Fruit fly (Drosophila melanogaster) whole organism: ENCODE data around the gene CG45073.

Experiments used
- CG8478 ChIP-seq: fragments of >200 bp; optimal IDR thresholded peaks from 2 replicates; lab custom pipeline; 2018; ENCODE audit warnings: inconsistent platforms
- Dll ChIP-seq: fragments of >200 bp; optimal IDR thresholded peaks from 2 replicates; lab custom pipeline; 2017
- EcR ChIP-seq, 2 experiments: fragments of >200 bp; optimal IDR thresholded peaks; 2 replicates each; lab custom pipeline; 2017; ENCODE audit warnings: missing biosample characterization in 2 of 2, missing genetic modification characterization in 2 of 2, missing genetic modification reagents in 2 of 2
- pan ChIP-seq: fragments of >200 bp; optimal IDR thresholded peaks from 2 replicates; lab custom pipeline; 2017
- psq ChIP-seq: fragments of >200 bp; optimal IDR thresholded peaks from 2 replicates; lab custom pipeline; 2017
- usp ChIP-seq: fragments of >200 bp; optimal IDR thresholded peaks from 2 replicates; lab custom pipeline; 2017; ENCODE audit warnings: missing biosample characterization, missing genetic modification characterization, mixed read lengths

Gene CG45073

DNA sequence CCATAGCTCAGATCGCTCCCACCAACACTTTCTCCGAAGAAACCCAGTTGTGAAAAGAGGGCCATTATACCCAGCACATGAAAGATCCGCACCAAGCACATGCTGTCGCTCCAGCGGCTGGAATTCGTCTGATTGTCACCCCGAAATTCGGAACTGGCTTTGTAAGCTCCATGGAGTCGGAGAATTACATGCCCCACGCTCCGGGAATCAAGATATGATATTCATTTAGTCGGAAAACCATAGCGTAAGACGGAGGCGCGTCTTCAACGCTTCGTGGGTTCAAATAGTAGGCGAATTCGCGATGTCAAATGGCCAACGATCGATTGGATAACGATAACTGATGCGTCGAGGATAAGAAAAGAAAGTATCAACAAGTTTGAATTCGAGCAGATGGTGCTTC lies at the start of gene CG45073:
Gene CG45073, minus strand, starts transcription at position 101 of the 400 bp plus-strand sequence.
- TF ChIP-seq pan (no peak), EcR (GFP tag; optimal IDR thresholded peaks at IDR 0.05; lab: Kevin White, UChicago) (no peak)

dm6 chr3R:30170671-30171667 lies 46.4 kb upstream of the CG45073 start, which contains the start of gene Rsod:
Gene Rsod (minus strand): TSS chr3R:30171207.
- TF ChIP-seq CG8478 (no peak), Dll (lab: Kevin White, UChicago) (no peak), pan (no peak), EcR (GFP tag; optimal IDR thresholded peaks at IDR 0.05; lab: Kevin White, UChicago) (no peak), psq (no peak)

DNA sequence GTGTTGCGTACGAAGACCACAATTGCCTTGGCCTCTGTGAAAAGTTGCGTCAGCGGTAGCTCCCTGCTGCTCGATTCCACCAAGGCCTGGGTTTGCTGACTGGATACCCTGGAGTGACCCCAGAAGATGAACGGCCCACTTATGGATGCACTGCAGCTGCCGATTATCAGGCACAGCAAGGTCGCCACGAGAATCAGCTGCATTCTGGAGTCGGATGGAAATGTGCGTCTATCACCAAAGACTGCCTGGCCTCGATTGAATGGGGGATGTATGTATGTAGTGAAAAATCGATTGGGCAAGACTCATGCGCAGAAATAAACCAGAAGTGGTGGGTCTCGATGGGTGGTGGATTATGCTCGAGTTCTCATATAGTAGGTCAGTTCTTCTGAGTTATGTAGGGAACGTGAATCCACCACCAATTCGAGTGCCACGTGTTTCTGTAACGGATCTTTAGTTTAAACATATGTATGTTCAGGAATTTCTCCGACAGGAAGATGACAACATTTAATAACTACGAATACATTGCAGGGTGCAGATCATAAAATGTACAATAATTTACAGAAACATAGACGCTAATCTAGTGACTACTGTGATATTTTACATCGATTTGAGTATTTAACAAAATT lies 41.7 kb upstream of the CG45073 start, which contains the start of gene VhaAC45RP:
Gene VhaAC45RP, minus strand, starts transcription at position 261 of the 626 bp plus-strand sequence.
- TF ChIP-seq EcR (GFP tag; optimal IDR thresholded peaks at IDR 0.05; lab: Kevin White, UChicago) (no peak), pan (no peak), usp (GFP tag; lab: Kevin White, UChicago) (no peak), CG8478 (no peak), Dll (lab: Kevin White, UChicago) (no peak), psq (no peak)

- TF ChIP-seq pan, result no peak
- TF ChIP-seq CG8478, result no peak
- no peak for TF ChIP-seq Dll (lab: Kevin White, UChicago)
- TF ChIP-seq usp (GFP tag; lab: Kevin White, UChicago), result no peak
- TF ChIP-seq psq, result no peak
- no peak for TF ChIP-seq EcR (GFP tag; optimal IDR thresholded peaks at IDR 0.05; lab: Kevin White, UChicago)
These were observed 39.6 kb upstream of the CG45073 start for dm6 chr3R:30164162-30164561.

DNA sequence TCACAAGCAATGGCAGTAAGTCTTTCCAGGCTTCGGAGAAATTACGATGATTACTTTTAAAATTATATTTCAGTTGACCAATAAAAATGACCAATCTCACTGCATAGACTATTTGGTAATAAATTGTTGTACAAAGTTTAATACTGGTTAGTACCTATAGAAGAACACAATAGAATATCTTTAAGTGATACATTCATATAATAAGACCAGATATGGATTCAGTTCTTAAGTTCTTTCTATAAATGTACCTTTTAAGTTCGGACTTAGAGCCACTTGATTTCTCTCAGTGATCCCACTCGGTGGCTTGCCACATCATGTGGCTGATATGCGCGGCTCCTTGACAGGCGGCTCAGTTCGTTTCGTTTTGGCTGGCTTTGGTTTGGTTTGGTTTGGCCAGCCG lies 38.7 kb upstream of the CG45073 start:
- TF ChIP-seq psq (no peak), CG8478 (no peak), pan (no peak), usp (GFP tag; lab: Kevin White, UChicago) (no peak), EcR (GFP tag; optimal IDR thresholded peaks at IDR 0.05; lab: Kevin White, UChicago) (no peak), Dll (lab: Kevin White, UChicago) (no peak)

DNA sequence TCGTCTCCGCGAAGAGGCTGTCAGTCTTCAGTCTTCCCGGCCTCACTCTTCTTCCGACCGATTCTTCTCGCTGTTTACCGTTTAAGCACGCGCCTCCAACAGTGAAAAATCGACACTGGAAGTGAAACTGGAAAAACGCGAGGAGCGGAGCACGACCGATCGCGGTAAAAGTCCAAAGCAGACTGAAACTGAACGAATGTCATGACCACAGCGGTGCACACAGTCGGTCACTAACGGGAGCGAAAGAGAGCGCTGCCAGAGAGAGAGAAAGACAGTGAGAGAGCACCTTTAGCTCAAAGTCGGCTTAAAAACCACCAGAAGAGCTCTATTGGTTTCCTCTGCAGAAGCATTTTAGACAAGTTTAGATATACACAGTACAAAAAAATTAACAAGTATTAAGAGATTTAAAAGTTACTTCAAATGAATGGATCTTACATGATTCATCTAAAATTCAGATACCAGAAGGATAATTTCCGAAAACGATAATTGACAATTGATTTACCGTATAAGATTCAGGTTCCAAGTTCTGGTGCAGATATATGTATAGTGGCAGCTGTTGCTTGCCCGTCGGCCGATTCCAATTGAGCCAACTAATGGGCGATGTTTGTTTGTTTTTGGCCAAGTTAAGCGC lies 35.9 kb upstream of the CG45073 start, which contains the start of gene CG11498:
Gene CG11498, minus strand, starts transcription at position 162 of the 631 bp plus-strand sequence.
- no peak for TF ChIP-seq EcR (GFP tag; optimal IDR thresholded peaks at IDR 0.05; lab: Kevin White, UChicago)
- TF ChIP-seq Dll (lab: Kevin White, UChicago), result no peak

dm6 chr3R:30153864-30154263 lies 29.3 kb upstream of the CG45073 start:
- TF ChIP-seq EcR (GFP tag; optimal IDR thresholded peaks at IDR 0.05; lab: Kevin White, UChicago) (no peak), Dll (lab: Kevin White, UChicago) (no peak), CG8478 (no peak)

- TF ChIP-seq Dll (lab: Kevin White, UChicago) (no peak), pan (no peak), EcR (GFP tag; optimal IDR thresholded peaks at IDR 0.05; lab: Kevin White, UChicago) (no peak), CG8478 (no peak), psq (no peak), usp (GFP tag; lab: Kevin White, UChicago) (no peak)
These were observed 27.0 kb upstream of the CG45073 start, which contains the start of gene CG15529 for dm6 chr3R:30151300-30152109. Gene CG15529 (plus strand): TSS chr3R:30152059.

dm6 chr3R:30150602-30151001 lies 26.1 kb upstream of the CG45073 start:
- TF ChIP-seq Dll (lab: Kevin White, UChicago), result no peak
- no peak for TF ChIP-seq psq
- TF ChIP-seq CG8478, result no peak
- no peak for TF ChIP-seq pan
- no peak for TF ChIP-seq EcR (GFP tag; optimal IDR thresholded peaks at IDR 0.05; lab: Kevin White, UChicago)
- TF ChIP-seq usp (GFP tag; lab: Kevin White, UChicago), result no peak

dm6 chr3R:30149506-30149905 lies 25.0 kb upstream of the CG45073 start, which contains the start of gene AdoR:
Gene AdoR (minus strand): TSS chr3R:30149606.
- no peak for TF ChIP-seq Dll (lab: Kevin White, UChicago)
- no peak for TF ChIP-seq pan
- TF ChIP-seq CG8478, result no peak
- TF ChIP-seq usp (GFP tag; lab: Kevin White, UChicago), result no peak
- TF ChIP-seq EcR (GFP tag; optimal IDR thresholded peaks at IDR 0.05; lab: Kevin White, UChicago), result no peak
- no peak for TF ChIP-seq psq
